Worm (Caenorhabditis elegans): ENCODE measurements around the gene T19H5.7.

DNA sequence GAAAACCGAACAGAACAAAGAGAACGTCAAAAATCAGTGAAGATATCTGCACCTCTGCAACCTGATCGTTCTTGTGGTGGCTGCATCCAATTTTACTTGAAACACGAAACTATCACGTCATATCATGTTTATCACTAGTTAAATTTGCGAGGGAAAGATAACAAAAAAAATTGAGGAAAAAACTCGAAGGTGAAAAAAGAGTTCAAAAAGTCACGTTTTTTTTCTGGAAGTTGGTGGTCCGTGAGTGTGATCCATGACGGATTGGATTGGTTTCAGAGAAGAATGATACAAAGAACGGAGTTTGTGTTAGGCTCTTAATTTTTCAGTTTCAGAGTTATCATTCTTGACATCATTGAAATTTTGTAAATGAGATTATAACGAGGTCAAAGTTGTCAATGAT lies 2.6 kb upstream of the T19H5.7 start:
- TF ChIP-seq nhr-90 (tag; optimal IDR thresholded peaks at IDR 0.05): no peak
- no peak for TF ChIP-seq ceh-79 (tag; optimal IDR thresholded peaks at IDR 0.05)
- no peak for TF ChIP-seq somi-1 (GFP tag; optimal IDR thresholded peaks at IDR 0.05)
- TF ChIP-seq nhr-120 (GFP tag; IDR thresholded peaks at IDR 0.05): no peak
- no peak for TF ChIP-seq Y56A3A.18 (GFP tag; IDR thresholded peaks at IDR 0.05)
- TF ChIP-seq him-1 (tag; optimal IDR thresholded peaks at IDR 0.05): no peak
